Fruit fly (Drosophila melanogaster): ENCODE measurements around the gene CG9281.

CG9281 gene

dm6 chrX:15738890-15739550 lies 28.7 kb upstream of the CG9281 start, which contains the start of the genes CG11679 and CG8206 (continued):
- TF ChIP-seq corto (GFP tag; optimal IDR thresholded peaks at IDR 0.05) (no peak), ttk (GFP tag; IDR thresholded peaks at IDR 0.05) (no peak), Atf3 (GFP tag; optimal IDR thresholded peaks at IDR 0.05) (no peak), Bteb2 (GFP tag; optimal IDR thresholded peaks at IDR 0.05) (no peak), Side (GFP tag; optimal IDR thresholded peaks at IDR 0.05) (no peak), pros (GFP tag; optimal IDR thresholded peaks at IDR 0.05) (no peak), CG5180 (GFP tag; optimal IDR thresholded peaks at IDR 0.05) (no peak), Doc2 (GFP tag; IDR thresholded peaks at IDR 0.05) (no peak), sim (GFP tag; IDR thresholded peaks at IDR 0.05) (no peak), rib (GFP tag; IDR thresholded peaks at IDR 0.05) (no peak), CG9215 (GFP tag; IDR thresholded peaks at IDR 0.05) (peak; percentile 56), Sin3A (optimal IDR thresholded peaks at IDR 0.05) (peak; percentile 60), nerfin-2 (GFP tag; IDR thresholded peaks at IDR 0.05; ENCODE audit: partially characterized antibody) (no peak), CG10462 (GFP tag; optimal IDR thresholded peaks at IDR 0.05) (no peak), CG11398 (GFP tag; optimal IDR thresholded peaks at IDR 0.05) (no peak), CG42726 (GFP tag; IDR thresholded peaks at IDR 0.05; ENCODE audit: partially characterized antibody) (no peak), lmd (GFP tag; IDR thresholded peaks at IDR 0.05) (peak; percentile 33; the same call in 1 of the 2 replicates), trem (tag; optimal IDR thresholded peaks at IDR 0.05) (peak; percentile 49), Adf1 (GFP tag; IDR thresholded peaks at IDR 0.05) (no peak), sc (optimal IDR thresholded peaks at IDR 0.05) (no peak), sc (GFP tag; optimal IDR thresholded peaks at IDR 0.05) (no peak), Ets97D (GFP tag; optimal IDR thresholded peaks at IDR 0.05) (peak; percentile 22), Meics (GFP tag; optimal IDR thresholded peaks at IDR 0.05) (peak; percentile 43), jumu (GFP tag; optimal IDR thresholded peaks at IDR 0.05) (peak; percentile 51), nau (GFP tag; optimal IDR thresholded peaks at IDR 0.05) (no peak), E2f2 (GFP tag; IDR thresholded peaks at IDR 0.05) (0 out of 2 replicates have a peak, but pooled peaks have one; percentile 17), HHEX (GFP tag; optimal IDR thresholded peaks at IDR 0.05) (no peak), CG6813 (GFP tag; optimal IDR thresholded peaks at IDR 0.05) (no peak), CrebB (tag; optimal IDR thresholded peaks at IDR 0.05) (no peak), HLH3B (GFP tag; IDR thresholded peaks at IDR 0.05) (0 out of 2 replicates have a peak, but pooled peaks have one; percentile 10), ken (GFP tag; IDR thresholded peaks at IDR 0.05) (no peak), CG8765 (GFP tag; IDR thresholded peaks at IDR 0.05) (no peak), CG4617 (GFP tag; optimal IDR thresholded peaks at IDR 0.05; ENCODE audit: borderline replicate concordance) (peak; percentile 5), ftz-f1 (GFP tag; optimal IDR thresholded peaks at IDR 0.05) (no peak), vnd (GFP tag; IDR thresholded peaks at IDR 0.05; ENCODE audit: partially characterized antibody) (0 out of 3 replicates have a peak, but pooled peaks have one; percentile 47), CG4404 (GFP tag; IDR thresholded peaks at IDR 0.05) (peak; percentile 27; the same call in 1 of the 2 replicates), so (GFP tag; IDR thresholded peaks at IDR 0.05) (no peak), HmgD (GFP tag; optimal IDR thresholded peaks at IDR 0.05) (peak; percentile 46), sima (GFP tag; optimal IDR thresholded peaks at IDR 0.05) (no peak), CG3407 (GFP tag; optimal IDR thresholded peaks at IDR 0.05) (no peak), h (optimal IDR thresholded peaks at IDR 0.05) (no peak), pum (GFP tag; optimal IDR thresholded peaks at IDR 0.05) (peak; percentile 54), CG15514 (GFP tag; optimal IDR thresholded peaks at IDR 0.05) (peak; percentile 90), Hey (tag; optimal IDR thresholded peaks at IDR 0.05) (no peak), CG4854 (GFP tag; optimal IDR thresholded peaks at IDR 0.05) (no peak), repo (GFP tag; optimal IDR thresholded peaks at IDR 0.05) (no peak), CTCF (GFP tag; optimal IDR thresholded peaks at IDR 0.05) (no peak), Gug (GFP tag; IDR thresholded peaks at IDR 0.05) (peak; percentile 26; the same call in 1 of the 4 replicates), CkIIα-i1 (GFP tag; IDR thresholded peaks at IDR 0.05) (no peak), CG9797 (GFP tag; optimal IDR thresholded peaks at IDR 0.05) (no peak), Aef1 (GFP tag; IDR thresholded peaks at IDR 0.05) (peak; percentile 26; the same call in 1 of the 3 replicates), CG12942 (GFP tag; optimal IDR thresholded peaks at IDR 0.05) (peak; percentile 18)

Data from whole organism, embryonic.